Worm (Caenorhabditis elegans): ENCODE results near the gene F14F9.3.

The F14F9.3 gene

DNA sequence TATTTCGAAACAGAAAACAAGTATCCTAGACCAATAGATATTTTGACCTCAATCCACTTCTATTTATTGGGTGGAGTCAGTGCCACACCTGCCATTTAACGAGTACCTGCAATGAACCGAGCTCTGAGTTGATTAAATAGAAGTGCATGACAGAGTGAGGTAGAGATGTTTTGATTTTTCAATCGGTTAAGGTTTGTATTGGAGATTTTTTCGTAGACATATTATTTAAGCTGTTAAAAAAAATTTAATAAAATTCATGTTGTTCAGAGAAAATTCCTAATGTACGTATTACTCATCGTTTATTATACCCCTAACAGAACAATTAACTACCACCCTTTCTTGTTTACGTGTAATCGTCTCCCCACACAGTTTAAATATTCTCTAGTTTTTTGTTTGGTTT is 17.5 kb downstream of the F14F9.3 start, which contains the start of gene srx-38:
Gene srx-38, minus strand, starts transcription at position 101 of the 400 bp plus-strand sequence.
- TF ChIP-seq ceh-16 (tag; optimal IDR thresholded peaks at IDR 0.05) = no peak
- no peak for TF ChIP-seq fkh-10 (GFP tag; optimal IDR thresholded peaks at IDR 0.05)
- no peak for TF ChIP-seq nhr-12 (tag; optimal IDR thresholded peaks at IDR 0.05)
- no peak for TF ChIP-seq daf-12 (tag; optimal IDR thresholded peaks at IDR 0.05)
- TF ChIP-seq elt-1 (tag; optimal IDR thresholded peaks at IDR 0.05) = no peak
- no peak for TF ChIP-seq aly-2 (tag; optimal IDR thresholded peaks at IDR 0.05)
- no peak for TF ChIP-seq nhr-28 (tag; optimal IDR thresholded peaks at IDR 0.05)

DNA sequence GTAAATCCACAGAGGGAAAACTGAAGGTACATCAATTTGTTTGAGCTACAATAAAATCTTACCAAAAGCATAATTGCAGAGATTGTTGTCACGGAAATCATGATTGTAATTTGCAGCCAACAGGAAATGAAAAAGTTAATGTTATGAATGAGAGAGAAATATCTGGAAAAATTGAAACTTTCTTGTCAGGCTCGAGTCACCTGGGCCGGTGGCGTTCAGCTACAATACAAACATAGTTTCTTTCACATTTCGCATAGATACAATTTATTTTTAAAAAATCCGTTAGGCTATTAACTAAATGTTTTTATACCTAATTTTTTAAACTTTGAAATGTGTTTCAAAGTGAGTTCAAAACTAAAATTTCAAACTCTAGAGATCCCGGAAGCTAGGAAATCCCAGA is 19.6 kb downstream of the F14F9.3 start, which contains the start of gene srx-39:
Gene srx-39, minus strand, starts transcription at position 101 of the 400 bp plus-strand sequence.
- no peak for TF ChIP-seq daf-12 (tag; optimal IDR thresholded peaks at IDR 0.05)
- TF ChIP-seq ama-1 (optimal IDR thresholded peaks at IDR 0.05) = no peak
- TF ChIP-seq ZK546.5 (tag; optimal IDR thresholded peaks at IDR 0.05) = no peak
- TF ChIP-seq fkh-2 (tag; optimal IDR thresholded peaks at IDR 0.05) = no peak
- no peak for TF ChIP-seq nhr-43 (tag; optimal IDR thresholded peaks at IDR 0.05; ENCODE audit: poor library complexity, severe bottlenecking)
- no peak for TF ChIP-seq aly-2 (tag; optimal IDR thresholded peaks at IDR 0.05)
- TF ChIP-seq ceh-9 (tag; optimal IDR thresholded peaks at IDR 0.05) = no peak
- no peak for TF ChIP-seq mml-1 (tag; optimal IDR thresholded peaks at IDR 0.05)
- TF ChIP-seq egl-5 (tag; optimal IDR thresholded peaks at IDR 0.05) = no peak
- no peak for TF ChIP-seq hmg-11 (tag; optimal IDR thresholded peaks at IDR 0.05)
- TF ChIP-seq unc-39 (tag; optimal IDR thresholded peaks at IDR 0.05) = no peak
- TF ChIP-seq fkh-10 (GFP tag; optimal IDR thresholded peaks at IDR 0.05) = no peak

DNA sequence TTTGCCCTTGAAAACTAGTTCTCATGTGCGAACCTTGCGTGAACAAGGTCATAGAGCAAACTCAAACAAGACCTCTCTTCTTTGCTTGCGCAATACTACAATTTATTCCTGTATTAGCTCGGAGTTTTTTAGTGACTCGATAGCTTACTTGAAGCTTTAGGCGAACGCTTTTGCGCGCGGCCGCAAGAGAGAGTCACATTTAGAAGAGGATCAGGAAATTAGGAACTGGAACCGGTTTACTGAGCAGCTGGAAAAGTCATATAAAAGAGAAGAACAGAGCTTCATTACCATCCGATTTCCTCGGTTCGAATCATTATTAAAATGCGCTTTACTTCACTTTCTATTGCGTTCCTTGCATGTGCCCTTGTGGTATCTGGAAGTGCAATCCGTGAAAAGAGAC is 20.3 kb downstream of the F14F9.3 start, which contains the start of gene abu-15:
Gene abu-15, plus strand, starts transcription at position 301 of the 400 bp plus-strand sequence.
- TF ChIP-seq fkh-2 (tag; optimal IDR thresholded peaks at IDR 0.05) = no peak
- no peak for TF ChIP-seq zag-1 (tag; optimal IDR thresholded peaks at IDR 0.05)
- TF ChIP-seq jun-1 (tag; optimal IDR thresholded peaks at IDR 0.05) = no peak
- no peak for TF ChIP-seq fkh-10 (GFP tag; optimal IDR thresholded peaks at IDR 0.05)
- TF ChIP-seq tbx-2 (tag; optimal IDR thresholded peaks at IDR 0.05) = no peak
- no peak for TF ChIP-seq ceh-82 (tag; optimal IDR thresholded peaks at IDR 0.05)
- TF ChIP-seq nhr-12 (tag; optimal IDR thresholded peaks at IDR 0.05) = no peak

DNA sequence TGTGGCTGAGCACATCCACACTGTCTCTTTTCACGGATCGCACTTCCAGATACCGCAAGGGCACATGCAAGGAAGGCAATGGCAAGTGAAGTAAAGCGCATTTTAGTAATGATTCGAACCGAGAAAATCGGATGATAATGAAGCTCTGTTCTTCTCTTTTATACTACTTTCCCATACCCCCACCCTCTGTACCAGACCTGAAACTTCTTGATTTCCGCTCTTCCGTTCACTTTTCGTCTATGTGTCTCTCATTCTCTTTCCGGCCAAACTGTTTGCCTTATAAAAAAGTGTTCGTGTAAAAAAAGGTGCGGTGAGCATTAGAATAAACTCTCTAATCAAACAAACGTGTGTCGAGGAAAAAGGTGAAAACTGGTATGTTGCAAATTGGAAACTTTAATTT is 23.8 kb downstream of the F14F9.3 start, which contains the start of gene abu-6:
Gene abu-6, minus strand, starts transcription at position 101 of the 400 bp plus-strand sequence.
- TF ChIP-seq zag-1 (tag; optimal IDR thresholded peaks at IDR 0.05) (no peak), nhr-67 (tag; optimal IDR thresholded peaks at IDR 0.05) (no peak)

DNA sequence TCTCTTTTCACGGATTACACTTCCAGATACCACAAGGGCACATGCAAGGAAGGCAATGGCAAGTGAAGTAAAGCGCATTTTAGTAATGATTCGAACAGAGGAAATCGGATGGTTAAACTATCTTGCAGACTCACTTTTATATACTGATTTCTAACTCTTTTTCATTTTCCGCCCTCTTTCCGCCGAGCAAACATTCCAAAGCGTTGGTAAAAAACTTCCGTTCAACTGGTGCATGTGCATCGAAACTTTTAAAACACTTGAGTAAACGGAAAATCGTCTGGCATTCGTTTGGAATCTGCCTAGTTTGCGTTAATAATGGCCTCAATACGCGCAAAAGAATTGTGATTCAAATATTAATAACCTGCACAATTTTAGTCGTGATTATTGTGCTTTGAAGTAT is 26.7 kb downstream of the F14F9.3 start, which contains the start of gene abu-7:
Gene abu-7, minus strand, starts transcription at position 101 of the 400 bp plus-strand sequence.
- TF ChIP-seq R02D3.7 (tag; optimal IDR thresholded peaks at IDR 0.05) (no peak), ceh-82 (tag; optimal IDR thresholded peaks at IDR 0.05) (no peak), fos-1 (tag; optimal IDR thresholded peaks at IDR 0.05) (no peak), nhr-12 (tag; optimal IDR thresholded peaks at IDR 0.05) (no peak), nhr-11 (tag; optimal IDR thresholded peaks at IDR 0.05) (no peak), nhr-237 (tag; optimal IDR thresholded peaks at IDR 0.05) (no peak), unc-39 (tag; optimal IDR thresholded peaks at IDR 0.05) (no peak), aly-2 (tag; optimal IDR thresholded peaks at IDR 0.05) (no peak), egl-27 (tag; optimal IDR thresholded peaks at IDR 0.05) (no peak), fkh-2 (tag; optimal IDR thresholded peaks at IDR 0.05) (no peak), ZK546.5 (tag; optimal IDR thresholded peaks at IDR 0.05) (no peak), nhr-25 (tag; optimal IDR thresholded peaks at IDR 0.05) (no peak), zag-1 (tag; optimal IDR thresholded peaks at IDR 0.05) (no peak), elt-1 (tag; optimal IDR thresholded peaks at IDR 0.05) (no peak), elt-2 (tag; optimal IDR thresholded peaks at IDR 0.05) (no peak), ztf-4 (tag; optimal IDR thresholded peaks at IDR 0.05) (no peak), mdl-1 (tag; optimal IDR thresholded peaks at IDR 0.05) (no peak), hmg-11 (tag; optimal IDR thresholded peaks at IDR 0.05) (no peak), ceh-9 (tag; optimal IDR thresholded peaks at IDR 0.05) (no peak)

DNA sequence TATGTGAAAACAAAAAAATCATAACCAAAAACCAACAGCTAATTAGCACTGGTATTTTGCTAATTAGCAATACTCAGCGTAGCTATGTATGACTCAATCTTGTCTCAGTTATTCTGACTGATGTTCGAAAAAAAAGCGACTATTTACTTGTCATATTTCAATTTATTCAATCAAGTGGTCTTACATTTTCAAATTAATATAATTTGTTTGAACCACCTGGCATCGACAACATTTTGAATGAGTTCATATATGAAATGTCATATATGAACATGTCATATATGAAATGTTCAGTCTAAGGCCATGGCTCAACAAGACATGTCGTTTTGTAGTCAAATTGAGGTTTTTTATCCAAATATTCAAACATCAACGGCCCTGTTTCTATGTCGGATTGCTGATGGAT is 27.4 kb downstream of the F14F9.3 start, which contains the start of gene srw-140:
Gene srw-140, plus strand, starts transcription at position 301 of the 400 bp plus-strand sequence.
- TF ChIP-seq sea-2 (GFP tag; optimal IDR thresholded peaks at IDR 0.05) (no peak), ceh-9 (tag; optimal IDR thresholded peaks at IDR 0.05) (no peak), pha-4 (tag; optimal IDR thresholded peaks at IDR 0.05) (no peak), nhr-77 (tag; optimal IDR thresholded peaks at IDR 0.05) (no peak), ztf-4 (tag; optimal IDR thresholded peaks at IDR 0.05) (no peak), ama-1 (optimal IDR thresholded peaks at IDR 0.05) (no peak), jun-1 (tag; optimal IDR thresholded peaks at IDR 0.05) (no peak), nhr-11 (tag; optimal IDR thresholded peaks at IDR 0.05) (no peak), nhr-43 (tag; optimal IDR thresholded peaks at IDR 0.05; ENCODE audit: poor library complexity, severe bottlenecking) (no peak), fos-1 (tag; optimal IDR thresholded peaks at IDR 0.05) (no peak)

All from whole organism, L3 larva.